Fruit fly (Drosophila melanogaster) whole organism, wandering third instar larva: Measurements from ENCODE around the gene Ppat-Dpck.

Experiments
- GATAd ChIP-seq: sonication (Bioruptor generic); optimal IDR thresholded peaks from 2 replicates; lab custom pipeline; 2016; ENCODE audit warnings: missing biosample characterization, missing genetic modification characterization
- HLH106 ChIP-seq: fragments of 200-800 bp; optimal IDR thresholded peaks from 3 replicates; lab custom pipeline; 2019; ENCODE audit warnings: missing biosample characterization, mild to moderate bottlenecking, missing genetic modification characterization, moderate library complexity
- N ChIP-seq: fragments of >200 bp; optimal IDR thresholded peaks from 2 replicates; lab custom pipeline; 2018; ENCODE audit warnings: missing biosample characterization, missing external identifiers, missing genetic modification characterization
- br ChIP-seq: fragments of 200-800 bp; sonication (Bioruptor generic); optimal IDR thresholded peaks from 2 replicates; lab custom pipeline; 2016; ENCODE audit warnings: missing biosample characterization, missing genetic modification characterization
- dl ChIP-seq, 2 experiments: fragments of 175-275, 200-275 bp in 1 of 2; fragments of 200-275 bp in 1 of 2; sonication (Bioruptor generic); optimal IDR thresholded peaks; lab custom pipeline; 2018; ENCODE audit warnings: mild to moderate bottlenecking in 2 of 2, missing biosample characterization in 2 of 2, missing genetic modification characterization in 2 of 2, moderate library complexity in 2 of 2; ENCODE audit not compliant: partially characterized antibody in 2 of 2, insufficient read depth in 1 of 2
- fru ChIP-seq: fragments of 200-800 bp; sonication (Bioruptor generic); optimal IDR thresholded peaks from 3 replicates; lab custom pipeline; 2016; ENCODE audit warnings: missing biosample characterization, mild to moderate bottlenecking, missing genetic modification characterization
- jim ChIP-seq: fragments of 175-275, 200-325 bp; sonication (Bioruptor generic); optimal IDR thresholded peaks from 2 replicates; lab custom pipeline; 2016; ENCODE audit warnings: missing biosample characterization, mild to moderate bottlenecking, missing genetic modification characterization

DNA sequence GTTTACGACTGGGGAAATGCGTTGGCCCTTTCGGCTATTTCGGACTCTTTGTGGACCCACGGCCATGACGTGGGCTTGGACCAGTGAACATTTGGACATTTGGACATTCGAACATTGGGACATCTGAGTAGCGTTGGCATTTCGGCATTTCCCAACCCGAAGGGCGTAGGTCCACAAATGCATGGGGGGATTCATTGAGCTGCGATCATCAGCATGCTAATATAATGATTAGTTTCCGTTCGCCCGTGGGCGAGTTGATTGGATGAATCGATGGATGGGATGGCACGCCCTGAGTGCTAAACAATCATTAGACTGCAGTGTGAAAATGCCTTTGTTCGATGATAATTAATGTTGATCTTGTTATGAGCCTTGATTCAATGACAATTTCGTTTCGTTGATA lies 18.9 kb upstream of the Ppat-Dpck start:
- TF ChIP-seq HLH106 = no peak
- no peak for TF ChIP-seq dl (GFP tag; optimal IDR thresholded peaks at IDR 0.05; lab: Kevin White, UChicago; ENCODE audit: insufficient read depth in 1 of 2, partially characterized antibody in 2 of 2)
- TF ChIP-seq GATAd (GFP tag; lab: Kevin White, UChicago) = no peak
- no peak for TF ChIP-seq jim (GFP tag; lab: Kevin White, UChicago)
- TF ChIP-seq br (GFP tag; lab: Kevin White, UChicago) = no peak
- no peak for TF ChIP-seq fru
- TF ChIP-seq N (GFP tag; lab: Kevin White, UChicago) = no peak
